Worm (Caenorhabditis elegans) whole organism, L1 larva: ENCODE results near the gene taf-3.

ENCODE experiments used
- ama-1 ChIP-seq: fragments of 150-350 bp; optimal IDR thresholded peaks from 2 replicates; lab custom pipeline; 2014
- ces-1 ChIP-seq: fragments of 150-350 bp; optimal IDR thresholded peaks from 2 replicates; lab custom pipeline; 2014; ENCODE audit warnings: missing biosample characterization, missing genetic modification reagents, missing genetic modification characterization
- elt-3 ChIP-seq, 6 experiments: fragments of 150-350 bp in 1 of 6; sonication (generic microtip); optimal IDR thresholded peaks; 2 replicates each; lab custom pipeline; 2017 to 2018; ENCODE audit warnings: missing biosample characterization in 6 of 6, missing genetic modification characterization in 6 of 6, inconsistent platforms in 1 of 6
- fkh-10 ChIP-seq: sonication (generic microtip); optimal IDR thresholded peaks from 2 replicates; lab custom pipeline; 2017; ENCODE audit warnings: missing biosample characterization, missing genetic modification reagents, missing genetic modification characterization
- nhr-11 ChIP-seq: fragments of 150-350 bp; optimal IDR thresholded peaks from 2 replicates; lab custom pipeline; 2014; ENCODE audit warnings: missing biosample characterization, missing genetic modification characterization
- nhr-237 ChIP-seq: fragments of 150-350 bp; optimal IDR thresholded peaks from 2 replicates; lab custom pipeline; 2014; ENCODE audit warnings: missing biosample characterization, missing genetic modification characterization
- nhr-84 ChIP-seq: sonication (generic microtip); optimal IDR thresholded peaks from 2 replicates; lab custom pipeline; 2017; ENCODE audit warnings: missing biosample characterization, missing genetic modification characterization
- skn-1 ChIP-seq: fragments of 150-350 bp; optimal IDR thresholded peaks from 2 replicates; lab custom pipeline; 2014; ENCODE audit warnings: missing biosample characterization, missing genetic modification characterization
- unc-130 ChIP-seq: fragments of 150-350 bp; optimal IDR thresholded peaks from 2 replicates; lab custom pipeline; 2017; ENCODE audit warnings: missing biosample characterization, missing genetic modification characterization, inconsistent platforms

- TF ChIP-seq ama-1 (lab: Kevin White, UChicago), result no peak
- no peak for TF ChIP-seq elt-3 (tag; optimal IDR thresholded peaks at IDR 0.05; lab: Kevin White, UChicago)
- no peak for TF ChIP-seq nhr-84
- TF ChIP-seq skn-1 (tag; lab: Kevin White, UChicago), result no peak
- no peak for TF ChIP-seq fkh-10 (GFP tag; lab: Kevin White, UChicago)
- no peak for TF ChIP-seq ces-1 (GFP tag; lab: Kevin White, UChicago)
- no peak for TF ChIP-seq nhr-237 (tag; lab: Kevin White, UChicago)
- TF ChIP-seq nhr-11 (tag; lab: Kevin White, UChicago), result no peak
- TF ChIP-seq unc-130, result no peak
These were observed 56.1 kb downstream of the taf-3 start for ce11 chrX:16388362-16388761.
